Worm (Caenorhabditis elegans) whole organism, late embryonic: Measurements from ENCODE around the gene sup-36.

Source experiments
- K02D7.2 ChIP-seq: sonication (generic microtip); optimal IDR thresholded peaks from 2 replicates; lab custom pipeline; 2017; ENCODE audit warnings: mild to moderate bottlenecking, missing genetic modification characterization, missing compliant biosample characterization
- ama-1 ChIP-seq: fragments of 150-350 bp; optimal IDR thresholded peaks from 2 replicates; lab custom pipeline; 2014
- dmd-4 ChIP-seq: sonication (generic microtip); optimal IDR thresholded peaks from 2 replicates; lab custom pipeline; 2016; ENCODE audit warnings: borderline replicate concordance, missing genetic modification characterization, missing compliant biosample characterization
- nfya-1 ChIP-seq: sonication (generic microtip); optimal IDR thresholded peaks from 2 replicates; lab custom pipeline; 2017; ENCODE audit warnings: missing genetic modification characterization, mild to moderate bottlenecking, missing compliant biosample characterization, antibody characterized with exemption, moderate library complexity

DNA sequence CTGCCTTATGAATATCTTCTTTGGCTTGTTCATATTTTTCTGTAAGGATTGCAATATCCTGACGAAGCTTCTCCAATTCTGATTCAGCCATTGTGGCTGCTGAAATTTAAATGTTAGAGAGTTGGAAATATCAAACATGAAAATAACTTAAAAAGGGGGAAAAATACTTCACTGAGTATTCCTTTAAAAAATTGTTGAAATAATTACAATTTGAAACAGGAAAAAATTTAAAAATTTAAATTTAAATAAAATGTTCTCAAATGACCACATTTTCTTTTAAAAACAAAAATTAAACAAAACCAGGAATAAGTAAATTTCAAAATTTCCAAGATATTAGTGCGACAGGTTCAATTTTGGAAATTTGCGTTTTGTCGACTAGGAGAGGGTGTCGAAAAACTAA lies 29.2 kb upstream of the sup-36 start, which contains the start of gene bicd-1:
- TF ChIP-seq K02D7.2 (tag; lab: Kevin White, UChicago): no peak
- no peak for TF ChIP-seq ama-1
- TF ChIP-seq dmd-4 (tag; lab: Kevin White, UChicago): no peak
- TF ChIP-seq nfya-1: no peak
